Fruit fly (Drosophila melanogaster) whole organism, embryonic: Measurements from ENCODE around the gene iav.

Experiments
- CG10543 ChIP-seq: fragments of 200-800 bp; sonication (Bioruptor generic); optimal IDR thresholded peaks from 3 replicates; lab custom pipeline; 2017; ENCODE audit warnings: missing biosample characterization, mild to moderate bottlenecking, missing genetic modification characterization, moderate library complexity
- CG10565 ChIP-seq: fragments of 200-800 bp; sonication (Bioruptor generic); optimal IDR thresholded peaks from 3 replicates; lab custom pipeline; 2016; ENCODE audit warnings: missing biosample characterization, mild to moderate bottlenecking, missing genetic modification characterization
- CG12236 ChIP-seq: fragments of 200-800 bp; sonication (Bioruptor generic); optimal IDR thresholded peaks from 2 replicates; lab custom pipeline; 2016; ENCODE audit warnings: missing biosample characterization, missing genetic modification characterization
- CG1233 ChIP-seq: fragments of 200-800 bp; sonication (Bioruptor generic); optimal IDR thresholded peaks from 4 replicates; lab custom pipeline; 2018; ENCODE audit warnings: missing biosample characterization, mild to moderate bottlenecking, missing genetic modification characterization
- CG12659 ChIP-seq: fragments of 200-800 bp; sonication (Bioruptor generic); optimal IDR thresholded peaks from 3 replicates; lab custom pipeline; 2017; ENCODE audit warnings: mild to moderate bottlenecking, missing biosample characterization, missing genetic modification reagents, missing genetic modification characterization
- CG12942 ChIP-seq: fragments of 200-800 bp; sonication (Bioruptor generic); optimal IDR thresholded peaks from 3 replicates; lab custom pipeline; 2016; ENCODE audit warnings: missing biosample characterization, missing genetic modification characterization
- CG14965 ChIP-seq: fragments of 200-800 bp; sonication (Bioruptor generic); optimal IDR thresholded peaks from 2 replicates; lab custom pipeline; 2016; ENCODE audit warnings: missing biosample characterization, missing genetic modification characterization, borderline replicate concordance
- CG15479 ChIP-seq: fragments of 200-800 bp; sonication (Bioruptor generic); optimal IDR thresholded peaks from 3 replicates; lab custom pipeline; 2019; ENCODE audit warnings: missing biosample characterization, mild to moderate bottlenecking, missing genetic modification characterization, moderate library complexity
- CG18262 ChIP-seq: fragments of 200-800 bp; optimal IDR thresholded peaks from 3 replicates; lab custom pipeline; 2019; ENCODE audit warnings: missing biosample characterization, mild to moderate bottlenecking, missing genetic modification characterization, moderate library complexity
- CG2116 ChIP-seq: fragments of 200-800 bp; sonication (Bioruptor generic); optimal IDR thresholded peaks from 3 replicates; lab custom pipeline; 2018; ENCODE audit warnings: missing biosample characterization, mild to moderate bottlenecking, missing genetic modification characterization
- CG2202 ChIP-seq: fragments of 200-800 bp; sonication (Bioruptor generic); optimal IDR thresholded peaks from 2 replicates; lab custom pipeline; 2018; ENCODE audit warnings: missing biosample characterization, mild to moderate bottlenecking, missing genetic modification characterization
- CG2875 ChIP-seq: fragments of 200-800 bp; sonication (Bioruptor generic); optimal IDR thresholded peaks from 2 replicates; lab custom pipeline; 2017; ENCODE audit warnings: missing biosample characterization, mild to moderate bottlenecking, missing genetic modification characterization, missing genetic modification reagents
- CG31224 ChIP-seq: fragments of 200-800 bp; sonication (Bioruptor generic); IDR thresholded peaks from 2 replicates; pipeline ENCODE4 v1.3.6; 2022; ENCODE audit warnings: missing biosample characterization, missing genetic modification characterization
- CG31365 ChIP-seq: fragments of 200-800 bp; sonication (Bioruptor generic); optimal IDR thresholded peaks from 2 replicates; lab custom pipeline; 2018; ENCODE audit warnings: missing biosample characterization, mild to moderate bottlenecking, missing genetic modification characterization
- CG3847 ChIP-seq: fragments of 200-800 bp; sonication (Bioruptor generic); IDR thresholded peaks from 2 replicates; pipeline ENCODE4 v1.3.6; 2022; ENCODE audit warnings: missing biosample characterization, missing genetic modification characterization
- CG4854 ChIP-seq: fragments of 200-800 bp; sonication (Bioruptor generic); optimal IDR thresholded peaks from 2 replicates; lab custom pipeline; 2016; ENCODE audit warnings: missing biosample characterization, missing genetic modification characterization, inconsistent platforms
- CG7357 ChIP-seq: fragments of 200-800 bp; sonication (Bioruptor generic); IDR thresholded peaks from 3 replicates; pipeline ENCODE4 v1.3.6; 2022; ENCODE audit warnings: missing biosample characterization, missing genetic modification characterization
- CG7372 ChIP-seq: fragments of 200-800 bp; sonication (Bioruptor generic); IDR thresholded peaks from 2 replicates; pipeline ENCODE4 v1.3.6; 2022; ENCODE audit warnings: missing biosample characterization, missing genetic modification characterization
- CG7786 ChIP-seq: fragments of 200-800 bp; sonication (Bioruptor generic); optimal IDR thresholded peaks from 2 replicates; lab custom pipeline; 2016; ENCODE audit warnings: missing biosample characterization, missing genetic modification characterization
- CG9215 ChIP-seq: fragments of 200-800 bp; sonication (Bioruptor generic); IDR thresholded peaks from 2 replicates; pipeline ENCODE4 v1.3.6; 2022; ENCODE audit warnings: missing biosample characterization, missing genetic modification characterization
- CG9932 ChIP-seq: fragments of 200-800 bp; sonication (Bioruptor generic); IDR thresholded peaks from 2 replicates; pipeline ENCODE4 v1.3.6; 2022; ENCODE audit warnings: missing biosample characterization, missing genetic modification characterization
- Doc2 ChIP-seq: fragments of 200-800 bp; sonication (Bioruptor generic); IDR thresholded peaks from 2 replicates; pipeline ENCODE4 v1.3.6; 2022; ENCODE audit warnings: missing biosample characterization, missing genetic modification characterization
- Dref ChIP-seq: fragments of 200-800 bp; sonication (Bioruptor generic); IDR thresholded peaks from 2 replicates; pipeline ENCODE4 v1.3.6; 2022; ENCODE audit warnings: missing biosample characterization, missing genetic modification characterization
- E2f1 ChIP-seq: fragments of 200-800 bp; sonication (Bioruptor generic); IDR thresholded peaks from 2 replicates; pipeline ENCODE4 v1.3.6; 2022; ENCODE audit warnings: missing biosample characterization, missing genetic modification characterization
- Elba2 ChIP-seq: fragments of 200-800 bp; sonication (Bioruptor generic); optimal IDR thresholded peaks from 3 replicates; lab custom pipeline; 2016; ENCODE audit warnings: missing biosample characterization, missing genetic modification characterization
- GATAe ChIP-seq: fragments of 200-800 bp; sonication (Bioruptor generic); conservative IDR thresholded peaks from 2 replicates; pipeline ENCODE4 v1.3.6; 2022; ENCODE audit warnings: missing biosample characterization, missing genetic modification characterization
- Hand ChIP-seq: fragments of 200-800 bp; sonication (Bioruptor generic); optimal IDR thresholded peaks from 2 replicates; lab custom pipeline; 2017; ENCODE audit warnings: mild to moderate bottlenecking, missing biosample characterization, missing genetic modification reagents, missing genetic modification characterization
- HmgD ChIP-seq: fragments of 200-800 bp; sonication (Bioruptor generic); optimal IDR thresholded peaks from 3 replicates; lab custom pipeline; 2016; ENCODE audit warnings: missing biosample characterization, missing genetic modification characterization
- HmgZ ChIP-seq: fragments of 200-800 bp; sonication (Bioruptor generic); optimal IDR thresholded peaks from 2 replicates; lab custom pipeline; 2018; ENCODE audit warnings: missing biosample characterization, mild to moderate bottlenecking, missing genetic modification characterization
- MBD-R2 ChIP-seq: fragments of 200-800 bp; sonication (Bioruptor generic); IDR thresholded peaks from 2 replicates; pipeline ENCODE4 v1.3.6; 2022; ENCODE audit warnings: missing biosample characterization, missing genetic modification characterization
- NC2α ChIP-seq: fragments of 200-800 bp; sonication (Bioruptor generic); optimal IDR thresholded peaks from 2 replicates; lab custom pipeline; 2016; ENCODE audit warnings: missing biosample characterization, missing genetic modification characterization
- Pdp1 ChIP-seq, 2 experiments: fragments of 200-800 bp; sonication (Bioruptor generic); optimal IDR thresholded peaks; 3 replicates each; lab custom pipeline; 2016; ENCODE audit warnings: missing biosample characterization in 2 of 2, missing genetic modification characterization in 2 of 2, mild to moderate bottlenecking in 1 of 2, moderate library complexity in 1 of 2
- Ptx1 ChIP-seq: fragments of 200-800 bp; sonication (Bioruptor generic); IDR thresholded peaks from 2 replicates; pipeline ENCODE4 v1.3.6; 2022; ENCODE audit warnings: missing biosample characterization, missing genetic modification characterization
- Sry-β ChIP-seq: fragments of 200-800 bp; sonication (Bioruptor generic); optimal IDR thresholded peaks from 2 replicates; lab custom pipeline; 2018; ENCODE audit warnings: missing biosample characterization, mild to moderate bottlenecking, missing genetic modification characterization, moderate library complexity
- Sry-δ ChIP-seq: fragments of 200-800 bp; sonication (Bioruptor generic); optimal IDR thresholded peaks from 2 replicates; lab custom pipeline; 2016; ENCODE audit warnings: missing biosample characterization, missing genetic modification characterization
- Stat92E ChIP-seq, 3 experiments: fragments of >200 bp in 2 of 3; fragments of 200-800 bp in 1 of 3; sonication (Bioruptor generic) in 1 of 3; optimal IDR thresholded peaks; 2 replicates each; lab custom pipeline; 2017 to 2019; ENCODE audit warnings: missing biosample characterization in 3 of 3, missing genetic modification characterization in 3 of 3, mild to moderate bottlenecking in 1 of 3, moderate library complexity in 1 of 3
- danr ChIP-seq: fragments of 200-800 bp; sonication (Bioruptor generic); IDR thresholded peaks from 2 replicates; pipeline ENCODE4 v1.3.6; 2022; ENCODE audit warnings: missing biosample characterization, missing genetic modification characterization
- ems ChIP-seq: fragments of 200-800 bp; sonication (Bioruptor generic); optimal IDR thresholded peaks from 3 replicates; lab custom pipeline; 2016; ENCODE audit warnings: missing biosample characterization, missing genetic modification characterization
- gem ChIP-seq: fragments of 200-800 bp; sonication (Bioruptor generic); optimal IDR thresholded peaks from 2 replicates; lab custom pipeline; 2019; ENCODE audit warnings: missing biosample characterization, mild to moderate bottlenecking, missing genetic modification characterization, moderate library complexity
- gsb-n ChIP-seq: fragments of 200-800 bp; sonication (Bioruptor generic); optimal IDR thresholded peaks from 3 replicates; lab custom pipeline; 2018; ENCODE audit warnings: missing biosample characterization, mild to moderate bottlenecking, missing genetic modification characterization
- gt ChIP-seq: fragments of 200-800 bp; sonication (Bioruptor generic); IDR thresholded peaks from 2 replicates; pipeline ENCODE4 v1.3.6; 2022; ENCODE audit warnings: missing biosample characterization, missing genetic modification characterization
- hbn ChIP-seq: fragments of 200-800 bp; sonication (Bioruptor generic); IDR thresholded peaks from 2 replicates; pipeline ENCODE4 v1.3.6; 2022; ENCODE audit warnings: missing biosample characterization, missing genetic modification characterization; ENCODE audit not compliant: partially characterized antibody
- lab ChIP-seq: fragments of 200-800 bp; sonication (Bioruptor generic); optimal IDR thresholded peaks from 3 replicates; lab custom pipeline; 2017; ENCODE audit warnings: missing biosample characterization, missing genetic modification characterization, mild to moderate bottlenecking, moderate library complexity, missing genetic modification reagents
- lmd ChIP-seq: fragments of 200-800 bp; sonication (Bioruptor generic); IDR thresholded peaks from 2 replicates; pipeline ENCODE4 v1.3.6; 2022; ENCODE audit warnings: missing biosample characterization, missing genetic modification characterization
- org-1 ChIP-seq: fragments of 200-800 bp; sonication (Bioruptor generic); optimal IDR thresholded peaks from 2 replicates; lab custom pipeline; 2017; ENCODE audit warnings: missing biosample characterization, missing genetic modification characterization
- salm ChIP-seq: fragments of 200-800 bp; sonication (Bioruptor generic); optimal IDR thresholded peaks from 2 replicates; lab custom pipeline; 2018; ENCODE audit warnings: missing biosample characterization, mild to moderate bottlenecking, missing genetic modification characterization
- scrt ChIP-seq: fragments of 200-800 bp; sonication (Bioruptor generic); optimal IDR thresholded peaks from 2 replicates; lab custom pipeline; 2018; ENCODE audit warnings: missing biosample characterization, mild to moderate bottlenecking, missing genetic modification characterization, moderate library complexity
- sd ChIP-seq: fragments of 200-800 bp; sonication (Bioruptor generic); optimal IDR thresholded peaks from 3 replicates; lab custom pipeline; 2018; ENCODE audit warnings: missing biosample characterization, mild to moderate bottlenecking, missing genetic modification characterization, moderate library complexity
- so ChIP-seq: fragments of 200-800 bp; sonication (Bioruptor generic); IDR thresholded peaks from 3 replicates; pipeline ENCODE4 v1.3.6; 2022; ENCODE audit warnings: missing biosample characterization, missing genetic modification characterization
- sug ChIP-seq: fragments of 200-800 bp; optimal IDR thresholded peaks from 2 replicates; lab custom pipeline; 2019; ENCODE audit warnings: missing biosample characterization, mild to moderate bottlenecking, missing genetic modification characterization, moderate library complexity
- ttk ChIP-seq: fragments of 200-800 bp; sonication (Bioruptor generic); IDR thresholded peaks from 2 replicates; pipeline ENCODE4 v2.1.2; 2022; ENCODE audit warnings: missing biosample characterization, missing genetic modification characterization

Gene iav

DNA sequence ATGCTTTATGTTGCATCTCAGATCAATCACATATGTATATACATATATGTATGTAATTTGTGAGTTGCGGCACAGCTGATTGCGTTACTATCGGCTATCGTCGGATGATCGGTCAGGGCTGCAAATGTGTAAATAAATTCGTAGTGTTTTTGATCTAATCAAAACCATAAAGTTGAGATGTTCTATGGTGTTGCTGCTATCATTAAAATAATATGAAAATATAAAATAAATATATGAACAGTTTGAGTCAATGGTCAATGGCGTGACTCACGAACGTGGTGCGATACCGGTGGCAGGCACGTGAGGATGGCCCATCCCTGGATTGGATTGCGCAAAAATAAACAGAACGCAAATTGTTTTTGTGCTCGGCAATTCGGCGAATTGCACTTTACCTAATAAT, 42.9 kb upstream of the iav start, which contains the start of gene Coq7 (continued):
- TF ChIP-seq CG4854 (GFP tag; lab: Kevin White, UChicago): no peak
- peak; percentile 79 for TF ChIP-seq GATAe (GFP tag; lab: Robert Waterston, UW)
- peak; percentile 82 for TF ChIP-seq CG2116 (GFP tag; lab: Kevin White, UChicago)
- TF ChIP-seq lmd (GFP tag; lab: Robert Waterston, UW): peak; percentile 93
- peak; percentile 78 for TF ChIP-seq ems (GFP tag; lab: Kevin White, UChicago)
- peak; percentile 19 for TF ChIP-seq CG7786 (GFP tag; lab: Kevin White, UChicago)
- peak; percentile 92 for TF ChIP-seq HmgZ
- peak; percentile 96 for TF ChIP-seq MBD-R2 (GFP tag; lab: Robert Waterston, UW)
- peak; percentile 62 for TF ChIP-seq Elba2 (GFP tag; lab: Kevin White, UChicago)
- TF ChIP-seq Doc2 (GFP tag; lab: Robert Waterston, UW): peak; percentile 61; the same call in 1 of the 2 replicates
- peak; percentile 56 for TF ChIP-seq org-1 (GFP tag; lab: Kevin White, UChicago)
- no peak for TF ChIP-seq sd (tag; lab: Kevin White, UChicago)
- peak; percentile 94 for TF ChIP-seq CG3847 (GFP tag; lab: Robert Waterston, UW)
- TF ChIP-seq CG15479: peak; percentile 75
- peak; percentile 88 for TF ChIP-seq so (GFP tag; lab: Robert Waterston, UW)
- TF ChIP-seq Stat92E (GFP tag; optimal IDR thresholded peaks at IDR 0.05; lab: Kevin White, UChicago): no peak
- TF ChIP-seq ttk (GFP tag; lab: Robert Waterston, UW): peak; percentile 88
- peak; percentile 79 for TF ChIP-seq gt (GFP tag; lab: Robert Waterston, UW)
- peak; percentile 58 for TF ChIP-seq salm
- TF ChIP-seq gem (tag; lab: Kevin White, UChicago): peak; percentile 92
- TF ChIP-seq CG9215 (GFP tag; lab: Robert Waterston, UW): peak; percentile 89
- TF ChIP-seq CG18262 (tag; lab: Kevin White, UChicago): peak; percentile 84
- TF ChIP-seq hbn (GFP tag; lab: Robert Waterston, UW): peak; percentile 97
- peak; percentile 73 for TF ChIP-seq CG2202 (tag; lab: Kevin White, UChicago)
- TF ChIP-seq CG31224 (GFP tag; lab: Robert Waterston, UW): peak; percentile 85
- TF ChIP-seq CG7372 (GFP tag; lab: Robert Waterston, UW): peak; percentile 86
- peak; percentile 87 for TF ChIP-seq CG12942 (GFP tag; lab: Kevin White, UChicago)
- TF ChIP-seq sug: no peak
- TF ChIP-seq CG31365 (tag; lab: Kevin White, UChicago): no peak
- TF ChIP-seq scrt (GFP tag; lab: Kevin White, UChicago): no peak
- TF ChIP-seq Pdp1 (GFP tag; optimal IDR thresholded peaks at IDR 0.05; lab: Kevin White, UChicago): peak in 1 of 2 experiments; percentile 70
- TF ChIP-seq CG10543: no peak
- peak; percentile 19 for TF ChIP-seq Hand (GFP tag; lab: Kevin White, UChicago)
- peak; percentile 5 for TF ChIP-seq NC2α (GFP tag; lab: Kevin White, UChicago)
- peak; percentile 67 for TF ChIP-seq Sry-δ (GFP tag; lab: Kevin White, UChicago)
- TF ChIP-seq CG1233 (GFP tag; lab: Kevin White, UChicago): no peak
- peak; percentile 89 for TF ChIP-seq CG12659 (GFP tag; lab: Kevin White, UChicago)
- TF ChIP-seq Dref (GFP tag; lab: Robert Waterston, UW): peak; percentile 60
- TF ChIP-seq CG14965 (GFP tag; lab: Kevin White, UChicago): no peak
- peak; percentile 83 for TF ChIP-seq danr (GFP tag; lab: Robert Waterston, UW)
- peak; percentile 89 for TF ChIP-seq E2f1 (GFP tag; lab: Robert Waterston, UW)
- peak; percentile 63 for TF ChIP-seq CG2875
- peak; percentile 11 for TF ChIP-seq CG10565 (GFP tag; lab: Kevin White, UChicago)
- TF ChIP-seq CG12236: peak; percentile 31
- no peak for TF ChIP-seq gsb-n (tag; lab: Kevin White, UChicago)
- TF ChIP-seq CG9932 (GFP tag; lab: Robert Waterston, UW): peak; percentile 96
- TF ChIP-seq Sry-β (GFP tag; lab: Kevin White, UChicago): peak; percentile 27
- no peak for TF ChIP-seq lab (GFP tag; lab: Kevin White, UChicago)
- TF ChIP-seq HmgD (GFP tag; lab: Kevin White, UChicago): no peak
- peak; percentile 82; the same call in 2 of the 3 replicates for TF ChIP-seq CG7357 (GFP tag; lab: Robert Waterston, UW)
- TF ChIP-seq Ptx1 (GFP tag; lab: Robert Waterston, UW): peak; percentile 94
